Worm (Caenorhabditis elegans) whole organism, L4 larva: ENCODE results near the gene cyp-33C3.

Experiments used
- T20F7.1 ChIP-seq: fragments of 200-800 bp; sonication (Bioruptor generic); optimal IDR thresholded peaks from 2 replicates; lab custom pipeline; 2018; ENCODE audit warnings: mild to moderate bottlenecking, missing genetic modification characterization, missing compliant biosample characterization
- T26A8.4 ChIP-seq: fragments of 200-800 bp; sonication (Bioruptor generic); IDR thresholded peaks from 2 replicates; pipeline ENCODE4 v1.3.6; 2022; ENCODE audit warnings: missing genetic modification characterization, missing compliant biosample characterization
- Y48G9A.11 ChIP-seq: fragments of 200-800 bp; sonication (Bioruptor generic); IDR thresholded peaks from 2 replicates; pipeline ENCODE4 v1.3.6; 2022; ENCODE audit warnings: missing genetic modification reagents, missing genetic modification characterization, missing compliant biosample characterization
- ZK546.5 ChIP-seq, 2 experiments: sonication (generic microtip); optimal IDR thresholded peaks; 2 replicates each; lab custom pipeline; 2017; ENCODE audit warnings: missing biosample characterization in 2 of 2, missing genetic modification characterization in 2 of 2
- aha-1 ChIP-seq: fragments of 150-350 bp; peaks from one replicate; lab custom pipeline; 2014; ENCODE audit warnings: missing biosample characterization, missing genetic modification characterization
- aly-2 ChIP-seq: sonication (generic microtip); optimal IDR thresholded peaks from 2 replicates; lab custom pipeline; 2018; ENCODE audit warnings: missing biosample characterization, missing genetic modification characterization
- ama-1 ChIP-seq: fragments of 150-350 bp; optimal IDR thresholded peaks from 2 replicates; lab custom pipeline; 2014; ENCODE audit warnings: inconsistent platforms, mixed read lengths
- ceh-20 ChIP-seq: fragments of 200-800 bp; sonication (Bioruptor generic); IDR thresholded peaks from 2 replicates; pipeline ENCODE4 v1.3.6; 2022; ENCODE audit warnings: missing genetic modification reagents, missing genetic modification characterization, missing compliant biosample characterization
- ceh-44 ChIP-seq: fragments of 200-800 bp; sonication (Bioruptor generic); IDR thresholded peaks from 2 replicates; pipeline ENCODE4 v1.3.6; 2022; ENCODE audit warnings: missing genetic modification reagents, missing genetic modification characterization, missing compliant biosample characterization
- daf-12 ChIP-seq: fragments of 150-350 bp; optimal IDR thresholded peaks from 2 replicates; lab custom pipeline; 2014; ENCODE audit warnings: missing biosample characterization, missing genetic modification reagents, missing genetic modification characterization
- daf-16 ChIP-seq, 3 experiments: sonication (generic microtip); optimal IDR thresholded peaks; 2 replicates each; lab custom pipeline; 2016 to 2017; ENCODE audit warnings: missing genetic modification characterization in 3 of 3, missing genetic modification reagents in 3 of 3, mild to moderate bottlenecking in 2 of 3, missing compliant biosample characterization in 2 of 3, missing biosample characterization in 1 of 3, moderate library complexity in 1 of 3
- dmd-6 ChIP-seq: fragments of 200-800 bp; sonication (Bioruptor generic); IDR thresholded peaks from 2 replicates; pipeline ENCODE4 v1.3.6; 2022; ENCODE audit warnings: missing genetic modification reagents, missing genetic modification characterization, missing compliant biosample characterization
- dmd-8 ChIP-seq: fragments of 200-800 bp; sonication (Bioruptor generic); IDR thresholded peaks from 2 replicates; pipeline ENCODE4 v1.3.6; 2022; ENCODE audit warnings: missing genetic modification characterization, missing compliant biosample characterization
- dve-1 ChIP-seq: sonication (generic microtip); optimal IDR thresholded peaks from 2 replicates; lab custom pipeline; 2017; ENCODE audit warnings: antibody characterized with exemption, mild to moderate bottlenecking, missing genetic modification characterization, missing compliant biosample characterization; ENCODE audit not compliant: insufficient read depth
- egl-27 ChIP-seq: sonication (generic microtip); optimal IDR thresholded peaks from 3 replicates; lab custom pipeline; 2017; ENCODE audit warnings: missing biosample characterization, missing genetic modification reagents, missing genetic modification characterization
- fos-1 ChIP-seq: fragments of 150-350 bp; optimal IDR thresholded peaks from 2 replicates; lab custom pipeline; 2014; ENCODE audit warnings: missing biosample characterization, missing genetic modification characterization
- hlh-11 ChIP-seq: fragments of 200-800 bp; sonication (Bioruptor generic); optimal IDR thresholded peaks from 2 replicates; lab custom pipeline; 2018; ENCODE audit warnings: mild to moderate bottlenecking, missing genetic modification characterization, missing compliant biosample characterization
- hlh-30 ChIP-seq: sonication (generic microtip); optimal IDR thresholded peaks from 2 replicates; lab custom pipeline; 2017; ENCODE audit warnings: antibody characterized with exemption, mild to moderate bottlenecking, missing genetic modification characterization, missing compliant biosample characterization; ENCODE audit not compliant: insufficient read depth
- lim-7 ChIP-seq: fragments of 200-800 bp; sonication (Bioruptor generic); IDR thresholded peaks from 2 replicates; pipeline ENCODE4 v1.3.6; 2022; ENCODE audit warnings: missing genetic modification characterization, missing compliant biosample characterization
- lin-15B ChIP-seq: fragments of 150-350 bp; sonication (generic microtip); optimal IDR thresholded peaks from 3 replicates; lab custom pipeline; 2014; ENCODE audit warnings: missing biosample characterization, missing genetic modification characterization
- lin-38 ChIP-seq: fragments of 200-800 bp; sonication (Bioruptor generic); IDR thresholded peaks from 2 replicates; pipeline ENCODE4 v1.3.6; 2022; ENCODE audit warnings: missing genetic modification reagents, missing genetic modification characterization, missing compliant biosample characterization
- madf-9 ChIP-seq: fragments of 200-800 bp; sonication (Bioruptor generic); conservative IDR thresholded peaks from 2 replicates; pipeline ENCODE4 v1.3.6; 2022; ENCODE audit warnings: missing genetic modification reagents, missing genetic modification characterization, missing compliant biosample characterization
- mes-2 ChIP-seq: sonication (generic microtip); optimal IDR thresholded peaks from 2 replicates; lab custom pipeline; 2016; ENCODE audit warnings: missing genotype, mild to moderate bottlenecking, missing genetic modification characterization, missing compliant biosample characterization; ENCODE audit not compliant: poor library complexity, severe bottlenecking
- mxl-3 ChIP-seq: fragments of 200-800 bp; sonication (Bioruptor generic); optimal IDR thresholded peaks from 2 replicates; lab custom pipeline; 2018; ENCODE audit warnings: mild to moderate bottlenecking, missing genetic modification characterization, missing compliant biosample characterization
- nhr-111 ChIP-seq: fragments of 200-800 bp; sonication (Bioruptor generic); optimal IDR thresholded peaks from 2 replicates; lab custom pipeline; 2018; ENCODE audit warnings: mild to moderate bottlenecking, missing genetic modification characterization, missing compliant biosample characterization
- nhr-237 ChIP-seq: sonication (generic microtip); optimal IDR thresholded peaks from 2 replicates; lab custom pipeline; 2017; ENCODE audit warnings: missing biosample characterization, missing genetic modification characterization
- nhr-28 ChIP-seq: fragments of 150-350 bp; optimal IDR thresholded peaks from 2 replicates; lab custom pipeline; 2014; ENCODE audit warnings: missing biosample characterization, missing genetic modification characterization
- nhr-42 ChIP-seq: fragments of 200-800 bp; sonication (Bioruptor generic); IDR thresholded peaks from 2 replicates; pipeline ENCODE4 v1.3.6; 2022; ENCODE audit warnings: missing genetic modification characterization, missing compliant biosample characterization
- nhr-6 ChIP-seq: fragments of 150-350 bp; optimal IDR thresholded peaks from 2 replicates; lab custom pipeline; 2014; ENCODE audit warnings: missing biosample characterization, missing genetic modification characterization
- pha-4 ChIP-seq, 2 experiments: fragments of 150-350 bp in 1 of 2; fragments of 200-800 bp in 1 of 2; sonication (Bioruptor generic) in 1 of 2; IDR thresholded peaks in 1 of 2; optimal IDR thresholded peaks in 1 of 2; 2 replicates each; pipeline versions ENCODE4 v1.3.6 to Lab custom; 2014 to 2022; ENCODE audit warnings: missing genetic modification characterization in 2 of 2, missing genetic modification reagents in 2 of 2, missing biosample characterization in 1 of 2, missing compliant biosample characterization in 1 of 2
- pqm-1 ChIP-seq: sonication (generic microtip); optimal IDR thresholded peaks from 2 replicates; lab custom pipeline; 2017; ENCODE audit warnings: missing biosample characterization, missing genetic modification characterization
- rbr-2 ChIP-seq: sonication (generic microtip); optimal IDR thresholded peaks from 2 replicates; lab custom pipeline; 2016; ENCODE audit warnings: missing genotype, missing genetic modification characterization, missing compliant biosample characterization
- saeg-2 ChIP-seq: fragments of 200-800 bp; sonication (Bioruptor generic); IDR thresholded peaks from 2 replicates; pipeline ENCODE4 v1.3.6; 2022; ENCODE audit warnings: missing genetic modification reagents, missing genetic modification characterization, missing compliant biosample characterization
- set-16 ChIP-seq: fragments of 200-800 bp; sonication (Bioruptor generic); IDR thresholded peaks from 2 replicates; pipeline ENCODE4 v1.3.6; 2022; ENCODE audit warnings: missing genetic modification reagents, missing genetic modification characterization, missing compliant biosample characterization
- snpc-1.2 ChIP-seq: fragments of 200-800 bp; sonication (Bioruptor generic); IDR thresholded peaks from 2 replicates; pipeline ENCODE4 v1.3.6; 2022; ENCODE audit warnings: missing genetic modification reagents, missing genetic modification characterization, missing compliant biosample characterization
- tra-1 ChIP-seq: fragments of 200-800 bp; sonication (Bioruptor generic); IDR thresholded peaks from 2 replicates; pipeline ENCODE4 v1.3.6; 2022; ENCODE audit warnings: missing genetic modification reagents, missing genetic modification characterization, missing compliant biosample characterization
- unc-62 ChIP-seq, 3 experiments: fragments of 150-350 bp in 1 of 3; sonication (generic microtip); optimal IDR thresholded peaks in 2 of 3; peaks in 1 of 3; 1 replicate in 1 of 3; 2 replicates in 2 of 3; lab custom pipeline; 2014 to 2017; ENCODE audit warnings: missing biosample characterization in 3 of 3, missing genetic modification characterization in 3 of 3, missing genetic modification reagents in 3 of 3, missing genotype in 1 of 3

The cyp-33C3 gene

DNA sequence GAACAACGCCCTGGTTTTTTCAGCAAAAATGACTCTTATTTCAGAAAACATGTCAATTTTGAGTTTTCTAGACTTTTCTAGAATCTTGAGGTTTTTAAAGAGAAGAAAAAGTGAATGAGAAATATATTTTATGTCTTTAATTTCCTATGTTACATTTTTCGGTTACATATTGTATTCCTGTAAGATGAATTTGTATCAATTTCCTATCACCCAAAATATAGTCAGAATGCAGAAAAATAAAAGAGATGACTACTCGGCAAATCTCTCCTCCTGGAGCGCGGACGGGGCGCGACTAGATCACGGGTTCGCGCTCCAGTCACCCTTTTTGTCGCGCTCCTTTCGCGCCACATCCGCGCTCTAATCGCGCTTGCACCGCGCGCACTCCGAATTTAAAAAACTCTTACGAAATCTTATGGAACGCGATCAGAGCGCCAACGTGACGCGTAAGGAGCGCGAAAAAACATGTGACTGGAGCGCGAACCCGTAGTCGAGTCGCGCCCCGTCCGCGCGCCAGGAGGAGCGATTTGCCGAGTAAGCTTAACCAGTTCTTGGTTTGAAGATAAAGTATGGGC, 12.1 kb downstream of the cyp-33C3 start, which contains the start of gene str-253:
Gene str-253, minus strand, starts transcription at position 51 of the 572 bp plus-strand sequence.
- TF ChIP-seq ceh-20 (GFP tag; lab: Robert Waterston, UW) (no peak), set-16 (peak; percentile 72), daf-12 (tag; lab: Kevin White, UChicago) (no peak), lin-15B (tag; lab: Kevin White, UChicago) (no peak), T26A8.4 (GFP tag; lab: Robert Waterston, UW) (no peak), unc-62 (GFP tag; optimal IDR thresholded peaks at IDR 0.05 in 1 of 2; lab: Kevin White, UChicago) (peak in 1 of 2 experiments; percentile 82), unc-62 (tag; optimal IDR thresholded peaks at IDR 0.05; lab: Kevin White, UChicago) (no peak)

DNA sequence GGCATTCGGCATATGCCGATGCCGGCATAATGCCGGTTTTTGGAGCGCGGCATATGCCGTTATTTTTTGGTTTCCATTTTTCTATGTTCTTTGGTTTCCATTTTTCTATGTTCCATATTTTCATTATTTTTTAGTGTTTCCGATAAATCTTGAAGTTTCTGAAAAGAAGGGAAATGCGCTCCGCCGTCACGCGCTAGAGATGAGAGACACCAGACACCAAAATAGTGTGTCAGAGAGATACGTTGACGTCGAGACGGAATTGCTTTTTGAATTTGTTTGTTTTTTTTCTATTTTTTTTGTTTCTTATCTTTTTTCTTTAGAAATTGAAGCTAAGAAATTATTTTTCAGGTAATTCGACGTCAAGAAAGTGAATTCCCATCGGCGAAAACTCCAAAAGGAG, 12.6 kb downstream of the cyp-33C3 start, which contains the start of gene F41B5.1:
Gene F41B5.1, plus strand, starts transcription at position 343 of the 400 bp plus-strand sequence.
- peak; percentile 73 for TF ChIP-seq lin-38 (GFP tag; lab: Robert Waterston, UW)
- TF ChIP-seq, all 104 proteins: peak for 1; not testable (repeated sequence) for 103

DNA sequence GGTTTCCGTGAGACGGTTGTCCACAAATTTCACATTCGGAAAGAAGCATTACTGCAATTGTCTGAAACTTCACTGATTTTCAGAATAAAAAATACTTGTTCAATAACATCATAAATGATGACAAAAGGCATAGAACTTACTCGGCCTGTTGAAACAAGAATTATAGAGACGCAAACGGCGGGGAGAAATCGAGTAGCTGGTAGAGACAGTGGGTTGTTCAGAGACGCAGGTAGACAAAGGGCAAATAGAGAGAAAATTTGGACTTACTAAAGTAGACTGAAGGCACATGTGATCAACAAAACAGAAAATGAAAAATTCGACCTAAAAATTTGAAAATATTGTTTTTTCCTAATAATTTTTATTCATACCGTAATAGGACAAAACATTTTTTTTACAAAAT, 17.2 kb downstream of the cyp-33C3 start, which contains the start of gene nhr-182:
Gene nhr-182, minus strand, starts transcription at position 178 of the 400 bp plus-strand sequence.
- TF ChIP-seq dmd-6 (peak; percentile 18; the same call in 1 of the 2 replicates), nhr-237 (no peak), mes-2 (tag; lab: Kevin White, UChicago) (peak; percentile 10), nhr-111 (GFP tag; lab: Kevin White, UChicago) (no peak), daf-16 (GFP tag; optimal IDR thresholded peaks at IDR 0.05; lab: Kevin White, UChicago) (no peak), daf-16 (tag; optimal IDR thresholded peaks at IDR 0.05; lab: Kevin White, UChicago) (peak; percentile 66), fos-1 (tag; lab: Kevin White, UChicago) (no peak), pqm-1 (tag; lab: Kevin White, UChicago) (no peak), nhr-28 (tag; lab: Kevin White, UChicago) (peak; percentile 25), aly-2 (tag; lab: Kevin White, UChicago) (no peak), hlh-30 (tag; lab: Kevin White, UChicago) (peak; percentile 60), hlh-11 (peak; percentile 14), dve-1 (tag; lab: Kevin White, UChicago) (peak; percentile 53)

DNA sequence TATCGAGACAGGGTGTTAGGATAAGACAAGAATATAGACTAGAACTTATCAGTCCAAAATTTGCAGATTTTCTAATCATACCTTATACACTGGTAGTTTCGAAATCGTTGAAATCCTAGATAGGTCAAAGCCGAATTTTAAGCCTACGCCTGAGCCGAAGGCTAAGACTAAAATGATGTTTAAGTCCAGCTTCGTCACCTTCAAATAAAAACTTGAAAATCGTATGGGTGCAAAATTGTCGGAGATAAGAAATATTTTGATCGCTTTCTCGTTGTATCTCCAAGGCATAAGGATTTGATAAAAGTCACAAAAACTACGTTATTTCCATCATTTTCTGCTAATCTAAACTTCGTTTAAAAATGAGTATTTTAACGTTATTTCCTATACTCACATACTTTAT, 18.1 kb downstream of the cyp-33C3 start, which contains the start of gene F41B5.12:
Gene F41B5.12, plus strand, starts transcription at position 301 of the 400 bp plus-strand sequence.
- TF ChIP-seq nhr-42 (no peak), ceh-44 (GFP tag; lab: Robert Waterston, UW) (no peak), daf-16 (GFP tag; optimal IDR thresholded peaks at IDR 0.05; lab: Kevin White, UChicago) (no peak), daf-16 (tag; optimal IDR thresholded peaks at IDR 0.05; lab: Kevin White, UChicago) (no peak), dmd-8 (GFP tag; lab: Robert Waterston, UW) (no peak)
- TF ChIP-seq, all 104 proteins: peak for 0

DNA sequence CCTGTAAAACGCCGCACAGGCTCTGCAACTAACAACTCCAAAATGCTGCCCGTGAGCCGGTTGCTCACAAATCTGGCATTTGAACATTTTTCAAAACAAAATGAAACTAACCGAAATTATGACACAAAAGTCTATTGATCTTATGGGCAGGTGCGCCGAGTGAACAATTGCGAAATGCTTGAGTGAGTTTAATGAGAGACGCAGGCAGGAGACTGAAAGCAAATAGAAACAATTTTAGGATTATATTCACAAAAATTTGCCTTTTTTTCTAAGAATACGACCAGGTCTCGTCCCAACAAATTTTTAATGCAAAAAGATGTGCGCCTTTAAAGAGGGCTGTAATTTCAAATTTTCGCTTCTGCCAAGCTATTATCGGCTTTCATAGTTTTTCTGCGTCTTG, 21.9 kb downstream of the cyp-33C3 start, which contains the start of gene nhr-183:
Gene nhr-183, minus strand, starts transcription at position 180 of the 400 bp plus-strand sequence.
- TF ChIP-seq pha-4 (GFP tag; IDR thresholded peaks at IDR 0.05; lab: Robert Waterston, UW), result no peak
- peak; percentile 49 for TF ChIP-seq pha-4 (tag; optimal IDR thresholded peaks at IDR 0.05; lab: Kevin White, UChicago)
- no peak for TF ChIP-seq T20F7.1 (GFP tag; lab: Kevin White, UChicago)

DNA sequence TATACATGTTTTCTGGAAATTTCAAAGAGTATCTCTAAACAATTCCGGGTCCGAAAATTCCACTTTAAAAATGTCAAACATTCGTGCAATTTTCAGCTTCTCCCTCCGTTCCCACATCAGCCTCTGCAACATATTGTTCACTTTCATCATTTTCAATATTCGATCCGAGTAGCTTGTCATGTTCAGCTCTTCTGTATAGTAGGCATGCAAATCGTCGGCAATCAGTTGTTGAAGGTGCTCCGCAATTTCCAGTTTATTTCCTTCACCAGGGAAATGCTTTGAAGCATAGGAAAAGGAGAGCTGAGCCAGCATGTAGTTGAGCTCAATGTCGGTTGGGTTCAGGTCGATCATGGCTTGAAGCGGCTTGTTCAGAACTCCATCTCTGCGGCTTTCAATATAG, 22.3 kb downstream of the cyp-33C3 start:
- TF ChIP-seq egl-27, result no peak
- no peak for TF ChIP-seq tra-1
- no peak for TF ChIP-seq ama-1 (lab: Kevin White, UChicago)
- TF ChIP-seq ZK546.5 (tag; optimal IDR thresholded peaks at IDR 0.05; lab: Kevin White, UChicago), result no peak
- no peak for TF ChIP-seq mxl-3 (GFP tag; lab: Kevin White, UChicago)
- TF ChIP-seq snpc-1.2 (GFP tag; lab: Robert Waterston, UW), result no peak
- no peak for TF ChIP-seq madf-9 (GFP tag; lab: Robert Waterston, UW)
- no peak for TF ChIP-seq lim-7 (GFP tag; lab: Robert Waterston, UW)
- TF ChIP-seq aha-1, result peak; percentile 38
- no peak for TF ChIP-seq dve-1 (tag; lab: Kevin White, UChicago)
- no peak for TF ChIP-seq Y48G9A.11
- no peak for TF ChIP-seq nhr-6 (tag; lab: Kevin White, UChicago)
- no peak for TF ChIP-seq rbr-2 (tag; lab: Kevin White, UChicago)
- TF ChIP-seq unc-62 (GFP tag; optimal IDR thresholded peaks at IDR 0.05 in 1 of 2; lab: Kevin White, UChicago), result peak in 1 of 2 experiments; percentile 59
- no peak for TF ChIP-seq unc-62 (tag; optimal IDR thresholded peaks at IDR 0.05; lab: Kevin White, UChicago)
- no peak for TF ChIP-seq saeg-2
